Worm (Caenorhabditis elegans): Measurements from ENCODE around the gene peli-1.

Gene peli-1

ce11 chrV:5693595-5693994 is 12.0 kb upstream of the peli-1 start (continued):
- TF ChIP-seq lin-14 (GFP tag; optimal IDR thresholded peaks at IDR 0.05) = peak; percentile 70
- peak in 1 of 2 experiments; percentile 38 for TF ChIP-seq lsy-2 (tag; optimal IDR thresholded peaks at IDR 0.05)
- TF ChIP-seq nhr-28 (tag; optimal IDR thresholded peaks at IDR 0.05) = no peak
- TF ChIP-seq ces-1 (GFP tag; optimal IDR thresholded peaks at IDR 0.05) = no peak
- no peak for TF ChIP-seq dsc-1 (tag; optimal IDR thresholded peaks at IDR 0.05)
- peak; percentile 65 for TF ChIP-seq nhr-71 (tag; optimal IDR thresholded peaks at IDR 0.05)
- TF ChIP-seq elt-3 (tag; optimal IDR thresholded peaks at IDR 0.05) = peak; percentile 50 to 97 (median 68)
- peak; percentile 77 for TF ChIP-seq nhr-20 (tag; optimal IDR thresholded peaks at IDR 0.05)

- TF ChIP-seq nhr-76 (tag; optimal IDR thresholded peaks at IDR 0.05) = no peak
- TF ChIP-seq ceh-82 (tag; optimal IDR thresholded peaks at IDR 0.05) = no peak
- no peak for TF ChIP-seq lin-39 (tag; optimal IDR thresholded peaks at IDR 0.05)
- no peak for TF ChIP-seq nhr-11 (tag; optimal IDR thresholded peaks at IDR 0.05)
- no peak for TF ChIP-seq isw-1 (GFP tag; IDR thresholded peaks at IDR 0.05)
- peak; percentile 56 for TF ChIP-seq nhr-85 (tag)
- peak; percentile 64 for TF ChIP-seq nhr-20 (tag; optimal IDR thresholded peaks at IDR 0.05)
- TF ChIP-seq fkh-10 (GFP tag; optimal IDR thresholded peaks at IDR 0.05) = no peak
- TF ChIP-seq efl-1 (optimal IDR thresholded peaks at IDR 0.05) = no peak
- peak in 1 of 2 experiments; percentile 20 for TF ChIP-seq efl-1 (GFP tag; optimal IDR thresholded peaks at IDR 0.05 in 1 of 2)
- no peak for TF ChIP-seq aly-2 (tag; optimal IDR thresholded peaks at IDR 0.05)
- TF ChIP-seq lsy-2 (tag; optimal IDR thresholded peaks at IDR 0.05) = no peak
- TF ChIP-seq ceh-63 (GFP tag; optimal IDR thresholded peaks at IDR 0.05) = no peak
- TF ChIP-seq xbp-1 (tag; optimal IDR thresholded peaks at IDR 0.05) = no peak
- TF ChIP-seq lin-14 (GFP tag; optimal IDR thresholded peaks at IDR 0.05) = peak; percentile 56
- TF ChIP-seq egl-27 (tag; optimal IDR thresholded peaks at IDR 0.05) = no peak
- TF ChIP-seq irx-1 (tag; optimal IDR thresholded peaks at IDR 0.05) = no peak
- TF ChIP-seq lin-15B (tag; optimal IDR thresholded peaks at IDR 0.05) = no peak
- TF ChIP-seq vab-15 (tag; optimal IDR thresholded peaks at IDR 0.05) = no peak
- no peak for TF ChIP-seq fkh-4 (tag; optimal IDR thresholded peaks at IDR 0.05; ENCODE audit: borderline replicate concordance)
- TF ChIP-seq nhr-71 (tag; optimal IDR thresholded peaks at IDR 0.05) = peak; percentile 24
- TF ChIP-seq lin-13 (GFP tag; optimal IDR thresholded peaks at IDR 0.05) = no peak
- TF ChIP-seq zag-1 (tag; optimal IDR thresholded peaks at IDR 0.05) = no peak
- TF ChIP-seq snu-23 (GFP tag; optimal IDR thresholded peaks at IDR 0.05) = peak; percentile 27
- peak; percentile 94 for TF ChIP-seq blmp-1 (tag; optimal IDR thresholded peaks at IDR 0.05)
- peak in 1 of 6 experiments; percentile 57 for TF ChIP-seq elt-3 (tag; optimal IDR thresholded peaks at IDR 0.05)
- TF ChIP-seq nhr-84 (tag; optimal IDR thresholded peaks at IDR 0.05) = no peak
- TF ChIP-seq sptf-1 (tag; optimal IDR thresholded peaks at IDR 0.05) = no peak
- no peak for TF ChIP-seq hpl-2 (GFP tag; optimal IDR thresholded peaks at IDR 0.05)
- TF ChIP-seq efl-3 (GFP tag; optimal IDR thresholded peaks at IDR 0.05) = no peak
These were observed 10.0 kb upstream of the peli-1 start for ce11 chrV:5695635-5696034.

ce11 chrV:5696177-5696576 is 9.4 kb upstream of the peli-1 start:
- TF ChIP-seq sptf-1 (tag; optimal IDR thresholded peaks at IDR 0.05) (no peak), snu-23 (GFP tag; optimal IDR thresholded peaks at IDR 0.05) (no peak), swsn-7 (tag; optimal IDR thresholded peaks at IDR 0.05) (no peak), nhr-85 (tag) (no peak), unc-30 (tag; optimal IDR thresholded peaks at IDR 0.05) (no peak), mep-1 (tag; optimal IDR thresholded peaks at IDR 0.05) (no peak), dpl-1 (GFP tag; optimal IDR thresholded peaks at IDR 0.05) (no peak), mab-9 (GFP tag; IDR thresholded peaks at IDR 0.05) (no peak), hlh-4 (tag; optimal IDR thresholded peaks at IDR 0.05) (no peak), snpc-4 (tag; optimal IDR thresholded peaks at IDR 0.05) (no peak)
